Worm (Caenorhabditis elegans) whole organism, L4/young adult: ENCODE data around the gene Y47D7A.19.

Experiments used
- W03F9.2 ChIP-seq: fragments of 150-350 bp; optimal IDR thresholded peaks from 2 replicates; lab custom pipeline; 2014; ENCODE audit warnings: missing biosample characterization, missing genetic modification characterization
- dao-5 ChIP-seq: sonication (generic microtip); optimal IDR thresholded peaks from 2 replicates; lab custom pipeline; 2016; ENCODE audit warnings: missing genotype, missing genetic modification characterization, moderate library complexity, missing compliant biosample characterization
- him-1 ChIP-seq: sonication (generic microtip); optimal IDR thresholded peaks from 2 replicates; lab custom pipeline; 2016; ENCODE audit warnings: missing genotype, missing genetic modification reagents, missing genetic modification characterization, missing compliant biosample characterization

DNA sequence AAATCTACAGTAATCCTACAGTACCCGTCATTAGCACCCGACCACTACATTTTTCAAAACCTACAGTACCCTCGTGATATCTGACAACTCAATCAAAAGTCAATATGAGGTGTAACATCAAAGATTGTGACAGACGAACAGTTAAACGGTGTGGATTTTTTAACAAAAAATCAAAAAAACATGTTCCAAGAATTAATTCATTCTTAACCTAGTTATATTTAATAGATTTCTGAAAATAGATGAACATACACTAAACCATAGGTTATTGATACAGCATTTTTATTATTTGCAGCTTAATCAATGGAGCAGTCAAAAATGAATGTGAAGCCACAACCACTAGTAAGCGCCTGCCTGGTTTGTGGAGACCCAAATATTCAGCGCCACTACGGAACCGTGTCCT is 16.6 kb upstream of the Y47D7A.19 start, which contains the start of gene nhr-118:
- no peak for TF ChIP-seq W03F9.2
- no peak for TF ChIP-seq him-1 (tag; lab: Kevin White, UChicago)
- no peak for TF ChIP-seq dao-5
